Fruit fly (Drosophila melanogaster) whole organism, embryonic: Measurements from ENCODE around the gene Mgat4a.

Experiments used
- Adf1 ChIP-seq: fragments of 200-800 bp; sonication (Bioruptor generic); IDR thresholded peaks from 2 replicates; pipeline ENCODE4 v1.3.6; 2022; ENCODE audit warnings: missing biosample characterization, missing genetic modification characterization
- B-H1 ChIP-seq: fragments of 200-800 bp; sonication (Bioruptor generic); IDR thresholded peaks from 3 replicates; pipeline ENCODE4 v1.3.6; 2022; ENCODE audit warnings: missing biosample characterization, missing genetic modification characterization
- CG10543 ChIP-seq: fragments of 200-800 bp; sonication (Bioruptor generic); optimal IDR thresholded peaks from 3 replicates; lab custom pipeline; 2017; ENCODE audit warnings: missing biosample characterization, mild to moderate bottlenecking, missing genetic modification characterization, moderate library complexity
- CG11398 ChIP-seq: fragments of 200-800 bp; sonication (Bioruptor generic); optimal IDR thresholded peaks from 2 replicates; lab custom pipeline; 2016; ENCODE audit warnings: missing biosample characterization, missing genetic modification characterization
- CG11723 ChIP-seq: fragments of 200-800 bp; sonication (Bioruptor generic); optimal IDR thresholded peaks from 2 replicates; lab custom pipeline; 2017; ENCODE audit warnings: missing biosample characterization, mild to moderate bottlenecking, missing genetic modification characterization
- CG12155 ChIP-seq: fragments of 200-800 bp; sonication (Bioruptor generic); optimal IDR thresholded peaks from 3 replicates; lab custom pipeline; 2016; ENCODE audit warnings: missing biosample characterization, missing genetic modification characterization
- CG1233 ChIP-seq: fragments of 200-800 bp; sonication (Bioruptor generic); optimal IDR thresholded peaks from 4 replicates; lab custom pipeline; 2018; ENCODE audit warnings: missing biosample characterization, mild to moderate bottlenecking, missing genetic modification characterization
- CG12659 ChIP-seq: fragments of 200-800 bp; sonication (Bioruptor generic); optimal IDR thresholded peaks from 3 replicates; lab custom pipeline; 2017; ENCODE audit warnings: mild to moderate bottlenecking, missing biosample characterization, missing genetic modification reagents, missing genetic modification characterization
- CG12744 ChIP-seq: fragments of 200-800 bp; sonication (Bioruptor generic); optimal IDR thresholded peaks from 2 replicates; lab custom pipeline; 2016; ENCODE audit warnings: missing biosample characterization, missing genetic modification characterization
- CG13287 ChIP-seq: fragments of 200-800 bp; sonication (Bioruptor generic); IDR thresholded peaks from 2 replicates; pipeline ENCODE4 v1.3.6; 2022; ENCODE audit warnings: missing biosample characterization, missing genetic modification characterization; ENCODE audit not compliant: partially characterized antibody
- CG13296 ChIP-seq: fragments of 200-800 bp; sonication (Bioruptor generic); optimal IDR thresholded peaks from 3 replicates; lab custom pipeline; 2018; ENCODE audit warnings: missing biosample characterization, mild to moderate bottlenecking, missing genetic modification characterization
- CG17829 ChIP-seq: fragments of 200-800 bp; optimal IDR thresholded peaks from 2 replicates; lab custom pipeline; 2019; ENCODE audit warnings: missing biosample characterization, mild to moderate bottlenecking, missing genetic modification characterization, moderate library complexity
- CG32532 ChIP-seq: fragments of 200-800 bp; sonication (Bioruptor generic); IDR thresholded peaks from 2 replicates; pipeline ENCODE4 v1.3.6; 2022; ENCODE audit warnings: missing biosample characterization, missing genetic modification characterization
- CG6765 ChIP-seq: fragments of 200-800 bp; sonication (Bioruptor generic); optimal IDR thresholded peaks from 3 replicates; lab custom pipeline; 2017; ENCODE audit warnings: missing biosample characterization, mild to moderate bottlenecking, missing genetic modification characterization
- CG6854 ChIP-seq: fragments of 200-800 bp; sonication (Bioruptor generic); optimal IDR thresholded peaks from 3 replicates; lab custom pipeline; 2017; ENCODE audit warnings: missing biosample characterization, mild to moderate bottlenecking, missing genetic modification characterization
- CG8281 ChIP-seq: fragments of 200-800 bp; sonication (Bioruptor generic); optimal IDR thresholded peaks from 2 replicates; lab custom pipeline; 2018; ENCODE audit warnings: missing biosample characterization, mild to moderate bottlenecking, missing genetic modification characterization, moderate library complexity
- CG8478 ChIP-seq: fragments of >200 bp; optimal IDR thresholded peaks from 2 replicates; lab custom pipeline; 2018
- CG8944 ChIP-seq: fragments of 200-800 bp; sonication (Bioruptor generic); optimal IDR thresholded peaks from 3 replicates; lab custom pipeline; 2016; ENCODE audit warnings: missing biosample characterization, missing genetic modification characterization
- CG9932 ChIP-seq: fragments of 200-800 bp; sonication (Bioruptor generic); IDR thresholded peaks from 2 replicates; pipeline ENCODE4 v1.3.6; 2022; ENCODE audit warnings: missing biosample characterization, missing genetic modification characterization
- CrebB ChIP-seq: fragments of 200-800 bp; sonication (Bioruptor generic); optimal IDR thresholded peaks from 3 replicates; lab custom pipeline; 2018; ENCODE audit warnings: missing biosample characterization, mild to moderate bottlenecking, missing genetic modification characterization
- D ChIP-seq, 2 experiments: fragments of 200-800 bp in 1 of 2; fragments of >200 bp in 1 of 2; sonication (Bioruptor generic) in 1 of 2; optimal IDR thresholded peaks; 2 replicates in 1 of 2; 3 replicates in 1 of 2; lab custom pipeline; 2017; ENCODE audit warnings: mild to moderate bottlenecking in 1 of 2, missing biosample characterization in 1 of 2, missing genetic modification characterization in 1 of 2, missing genetic modification reagents in 1 of 2
- Dref ChIP-seq: fragments of 200-800 bp; sonication (Bioruptor generic); IDR thresholded peaks from 2 replicates; pipeline ENCODE4 v1.3.6; 2022; ENCODE audit warnings: missing biosample characterization, missing genetic modification characterization
- Drgx ChIP-seq: fragments of 200-800 bp; sonication (Bioruptor generic); IDR thresholded peaks from 2 replicates; pipeline ENCODE4 v1.3.6; 2022; ENCODE audit warnings: missing biosample characterization, missing genetic modification characterization
- E2f2 ChIP-seq: fragments of 200-800 bp; sonication (Bioruptor generic); IDR thresholded peaks from 2 replicates; pipeline ENCODE4 v1.3.6; 2022; ENCODE audit warnings: missing biosample characterization, missing genetic modification characterization
- Hey ChIP-seq: fragments of 200-800 bp; sonication (Bioruptor generic); optimal IDR thresholded peaks from 3 replicates; lab custom pipeline; 2018; ENCODE audit warnings: missing biosample characterization, mild to moderate bottlenecking, missing genetic modification characterization
- Hr3 ChIP-seq: fragments of 200-800 bp; sonication (Bioruptor generic); optimal IDR thresholded peaks from 3 replicates; lab custom pipeline; 2016; ENCODE audit warnings: missing biosample characterization, missing genetic modification characterization
- Med ChIP-seq: fragments of 200-800 bp; sonication (Bioruptor generic); peaks from one replicate; lab custom pipeline; 2016; ENCODE audit warnings: missing biosample characterization, missing genetic modification characterization, mild to moderate bottlenecking, inconsistent platforms, moderate library complexity
- PHDP ChIP-seq: fragments of 200-800 bp; sonication (Bioruptor generic); optimal IDR thresholded peaks from 3 replicates; lab custom pipeline; 2018; ENCODE audit warnings: missing biosample characterization, mild to moderate bottlenecking, missing genetic modification characterization, moderate library complexity
- Ptx1 ChIP-seq: fragments of 200-800 bp; sonication (Bioruptor generic); IDR thresholded peaks from 2 replicates; pipeline ENCODE4 v1.3.6; 2022; ENCODE audit warnings: missing biosample characterization, missing genetic modification characterization
- Ravus ChIP-seq: fragments of 200-800 bp; sonication (Bioruptor generic); IDR thresholded peaks from 2 replicates; pipeline ENCODE4 v1.3.6; 2022; ENCODE audit warnings: missing biosample characterization, missing genetic modification characterization
- Sry-δ ChIP-seq: fragments of 200-800 bp; sonication (Bioruptor generic); optimal IDR thresholded peaks from 2 replicates; lab custom pipeline; 2016; ENCODE audit warnings: missing biosample characterization, missing genetic modification characterization
- ab ChIP-seq: fragments of 200-800 bp; sonication (Bioruptor generic); optimal IDR thresholded peaks from 2 replicates; lab custom pipeline; 2016; ENCODE audit warnings: missing biosample characterization, missing genetic modification characterization
- ac ChIP-seq: fragments of 200-800 bp; sonication (Bioruptor generic); optimal IDR thresholded peaks from 3 replicates; lab custom pipeline; 2017; ENCODE audit warnings: missing biosample characterization, mild to moderate bottlenecking, missing genetic modification characterization
- chif ChIP-seq, 2 experiments: fragments of 200-800 bp; sonication (Bioruptor generic); optimal IDR thresholded peaks; 3 replicates each; lab custom pipeline; 2016; ENCODE audit warnings: missing biosample characterization in 2 of 2, missing genetic modification characterization in 2 of 2
- crp ChIP-seq, 2 experiments: fragments of 200-800 bp; sonication (Bioruptor generic); optimal IDR thresholded peaks; 2 replicates in 1 of 2; 3 replicates in 1 of 2; lab custom pipeline; 2017; ENCODE audit warnings: missing biosample characterization in 2 of 2, missing genetic modification characterization in 2 of 2, mild to moderate bottlenecking in 1 of 2, moderate library complexity in 1 of 2
- da ChIP-seq: fragments of 200-800 bp; sonication (Bioruptor generic); optimal IDR thresholded peaks from 2 replicates; lab custom pipeline; 2016; ENCODE audit warnings: missing biosample characterization, missing genetic modification characterization
- danr ChIP-seq: fragments of 200-800 bp; sonication (Bioruptor generic); IDR thresholded peaks from 2 replicates; pipeline ENCODE4 v1.3.6; 2022; ENCODE audit warnings: missing biosample characterization, missing genetic modification characterization
- dysf ChIP-seq: fragments of 200-800 bp; sonication (Bioruptor generic); IDR thresholded peaks from 3 replicates; pipeline ENCODE4 v1.3.6; 2022; ENCODE audit warnings: missing biosample characterization, missing genetic modification characterization
- hb ChIP-seq: fragments of 200-800 bp; sonication (Bioruptor generic); IDR thresholded peaks from 3 replicates; pipeline ENCODE4 v1.3.6; 2022; ENCODE audit warnings: missing biosample characterization, missing genetic modification characterization; ENCODE audit not compliant: partially characterized antibody
- her ChIP-seq: fragments of 200-800 bp; sonication (Bioruptor generic); optimal IDR thresholded peaks from 2 replicates; lab custom pipeline; 2016; ENCODE audit warnings: missing biosample characterization, missing genetic modification characterization
- nom ChIP-seq: fragments of 200-800 bp; sonication (Bioruptor generic); optimal IDR thresholded peaks from 2 replicates; lab custom pipeline; 2017; ENCODE audit warnings: missing biosample characterization, missing genetic modification characterization, mild to moderate bottlenecking, moderate library complexity, missing genetic modification reagents
- pb ChIP-seq: fragments of 200-800 bp; sonication (Bioruptor generic); optimal IDR thresholded peaks from 3 replicates; lab custom pipeline; 2016; ENCODE audit warnings: missing biosample characterization, missing genetic modification characterization
- ranshi ChIP-seq: fragments of 200-800 bp; sonication (Bioruptor generic); IDR thresholded peaks from 2 replicates; pipeline ENCODE4 v1.3.6; 2022; ENCODE audit warnings: missing biosample characterization, missing genetic modification characterization
- sd ChIP-seq: fragments of 200-800 bp; sonication (Bioruptor generic); optimal IDR thresholded peaks from 3 replicates; lab custom pipeline; 2018; ENCODE audit warnings: missing biosample characterization, mild to moderate bottlenecking, missing genetic modification characterization, moderate library complexity
- seq ChIP-seq: fragments of 200-800 bp; sonication (Bioruptor generic); IDR thresholded peaks from 2 replicates; pipeline ENCODE4 v1.3.6; 2022; ENCODE audit warnings: missing biosample characterization, missing genetic modification characterization
- slou ChIP-seq: fragments of 200-800 bp; sonication (Bioruptor generic); optimal IDR thresholded peaks from 3 replicates; lab custom pipeline; 2016; ENCODE audit warnings: missing biosample characterization, missing genetic modification characterization
- tgo ChIP-seq: fragments of 200-800 bp; sonication (Bioruptor generic); IDR thresholded peaks from 3 replicates; pipeline ENCODE4 v1.3.6; 2022; ENCODE audit warnings: missing biosample characterization, missing genetic modification characterization
- tio ChIP-seq: fragments of 200-800 bp; sonication (Bioruptor generic); optimal IDR thresholded peaks from 2 replicates; lab custom pipeline; 2017; ENCODE audit warnings: missing biosample characterization, missing genetic modification characterization, inconsistent platforms
- ttk ChIP-seq: fragments of 200-800 bp; sonication (Bioruptor generic); IDR thresholded peaks from 2 replicates; pipeline ENCODE4 v2.1.2; 2022; ENCODE audit warnings: missing biosample characterization, missing genetic modification characterization

The Mgat4a gene

dm6 chr3L:14801854-14802616, 40.2 kb downstream of the Mgat4a start, which contains the start of gene NHP2 (continued):
- TF ChIP-seq Sry-δ (GFP tag; lab: Kevin White, UChicago) (peak; percentile 7), CG12659 (GFP tag; lab: Kevin White, UChicago) (peak; percentile 89), ranshi (GFP tag; lab: Robert Waterston, UW) (peak; percentile 65; the same call in 1 of the 2 replicates), her (GFP tag; lab: Kevin White, UChicago) (no peak), tgo (peak; percentile 79), CG8478 (lab: Kevin White, UChicago) (no peak), CG8281 (no peak), da (GFP tag; lab: Kevin White, UChicago) (no peak), ttk (peak; percentile 74), Ptx1 (GFP tag; lab: Robert Waterston, UW) (peak; percentile 77), Med (GFP tag; lab: Kevin White, UChicago) (peak; percentile 93), seq (peak; percentile 79), Dref (GFP tag; lab: Robert Waterston, UW) (no peak), CG6854 (GFP tag; lab: Kevin White, UChicago) (peak; percentile 70), dysf (GFP tag; lab: Robert Waterston, UW) (peak; percentile 85), ab (no peak), Drgx (GFP tag; lab: Robert Waterston, UW) (peak; percentile 80), CG12155 (peak; percentile 72), pb (GFP tag; lab: Kevin White, UChicago) (no peak), CG9932 (GFP tag; lab: Robert Waterston, UW) (peak; percentile 84), CG1233 (GFP tag; lab: Kevin White, UChicago) (peak; percentile 81), CrebB (tag; lab: Kevin White, UChicago) (peak; percentile 74), crp (GFP tag; optimal IDR thresholded peaks at IDR 0.05; lab: Kevin White, UChicago) (peak in 1 of 2 experiments; percentile 70), CG12744 (GFP tag; lab: Kevin White, UChicago) (peak; percentile 82), sd (tag; lab: Kevin White, UChicago) (no peak), B-H1 (peak; percentile 72), Hr3 (peak; percentile 82), CG13287 (GFP tag; lab: Robert Waterston, UW) (peak; percentile 49; the same call in 1 of the 2 replicates), ac (peak; percentile 34), tio (GFP tag; lab: Kevin White, UChicago) (no peak), CG11723 (GFP tag; lab: Kevin White, UChicago) (no peak), CG17829 (tag; lab: Kevin White, UChicago) (peak; percentile 86), CG11398 (GFP tag; lab: Kevin White, UChicago) (no peak), CG6765 (peak; percentile 66), Hey (tag; lab: Kevin White, UChicago) (no peak), CG10543 (GFP tag; lab: Kevin White, UChicago) (no peak), chif (GFP tag; optimal IDR thresholded peaks at IDR 0.05; lab: Kevin White, UChicago) (peak; percentile 48 to 69), PHDP (tag; lab: Kevin White, UChicago) (no peak), Ravus (peak; percentile 29), CG32532 (GFP tag; lab: Robert Waterston, UW) (peak; percentile 90), CG13296 (GFP tag; lab: Kevin White, UChicago) (no peak), danr (GFP tag; lab: Robert Waterston, UW) (peak; percentile 31; the same call in 1 of the 2 replicates), E2f2 (GFP tag; lab: Robert Waterston, UW) (peak; percentile 68), slou (GFP tag; lab: Kevin White, UChicago) (peak; percentile 66), nom (GFP tag; lab: Kevin White, UChicago) (peak; percentile 58), D (optimal IDR thresholded peaks at IDR 0.05; lab: Kevin White, UChicago) (no peak), D (GFP tag; optimal IDR thresholded peaks at IDR 0.05; lab: Kevin White, UChicago) (peak; percentile 57), hb (GFP tag; lab: Robert Waterston, UW) (no peak), CG8944 (GFP tag; lab: Kevin White, UChicago) (no peak), Adf1 (GFP tag; lab: Robert Waterston, UW) (peak; percentile 57)
